Fruit fly (Drosophila melanogaster): Measurements from ENCODE around the gene Hsp60B.

DNA sequence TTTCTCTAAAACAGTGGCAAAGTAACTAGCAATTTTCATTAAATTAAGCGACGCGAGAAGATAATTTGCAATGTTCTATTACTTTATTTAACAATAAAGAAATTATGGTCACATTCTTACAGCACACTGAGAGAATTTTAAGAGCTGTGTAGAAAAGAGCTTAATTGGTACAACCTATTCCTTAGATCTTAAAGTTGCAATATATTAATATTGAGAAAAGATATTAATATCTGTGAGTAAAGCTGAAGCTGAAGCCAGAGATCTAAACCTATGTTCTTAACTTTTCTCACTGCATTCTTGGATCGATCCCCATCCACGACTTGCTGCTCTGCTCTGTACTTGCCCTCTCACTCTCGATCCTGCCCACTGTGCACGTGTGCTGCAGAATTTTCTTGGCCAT lies 43.4 kb upstream of the Hsp60B start:
- TF ChIP-seq CG8301 (tag; optimal IDR thresholded peaks at IDR 0.05) (peak; percentile 47), CG10348 (GFP tag; IDR thresholded peaks at IDR 0.05) (no peak), CG8159 (tag; optimal IDR thresholded peaks at IDR 0.05) (peak; percentile 11), CG4496 (GFP tag; IDR thresholded peaks at IDR 0.05) (no peak), CG32121 (GFP tag; IDR thresholded peaks at IDR 0.05) (no peak), CG14655 (GFP tag; optimal IDR thresholded peaks at IDR 0.05) (peak; percentile 72), CG12605 (GFP tag; IDR thresholded peaks at IDR 0.05) (no peak)

Data from whole organism, pupa.